Worm (Caenorhabditis elegans): ENCODE measurements around the gene math-33.

DNA sequence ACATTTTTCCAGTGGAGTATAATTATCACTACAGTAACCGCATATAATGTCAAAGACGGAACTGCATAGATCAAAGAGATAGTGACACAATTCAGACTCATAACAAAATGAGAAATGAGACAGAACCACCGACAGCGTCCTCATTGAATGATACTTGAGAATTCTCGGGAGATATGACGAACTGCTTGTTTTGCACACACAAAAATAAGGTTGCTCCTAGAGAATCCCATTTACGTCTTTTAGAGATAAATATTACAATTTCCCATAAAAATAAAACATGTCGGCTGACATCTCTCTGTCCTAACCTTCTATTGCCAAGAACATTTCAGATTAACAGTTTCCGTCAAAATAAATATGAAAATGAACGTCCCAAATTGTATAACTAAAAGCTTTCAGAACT, 41.8 kb downstream of the math-33 start, which contains the start of gene srg-38:
- TF ChIP-seq K02D7.2 (tag; optimal IDR thresholded peaks at IDR 0.05) (no peak), ama-1 (optimal IDR thresholded peaks at IDR 0.05) (no peak), Y22D7AL.16 (tag; optimal IDR thresholded peaks at IDR 0.05) (no peak), sox-2 (GFP tag; IDR thresholded peaks at IDR 0.05) (no peak), dmd-4 (tag; optimal IDR thresholded peaks at IDR 0.05; ENCODE audit: borderline replicate concordance) (no peak), F13H6.1 (tag; optimal IDR thresholded peaks at IDR 0.05) (no peak), pha-4 (tag; optimal IDR thresholded peaks at IDR 0.05) (no peak), lin-11 (tag; optimal IDR thresholded peaks at IDR 0.05) (no peak), unc-42 (tag; optimal IDR thresholded peaks at IDR 0.05) (no peak), tbx-2 (tag; optimal IDR thresholded peaks at IDR 0.05) (no peak), nhr-11 (tag; optimal IDR thresholded peaks at IDR 0.05) (no peak), elt-2 (tag; optimal IDR thresholded peaks at IDR 0.05) (no peak), elt-4 (tag; optimal IDR thresholded peaks at IDR 0.05) (no peak)
